Fruit fly (Drosophila melanogaster) whole organism: ENCODE results near the gene Cyp4ac1.

Experiments
- CG8478 ChIP-seq: fragments of >200 bp; optimal IDR thresholded peaks from 2 replicates; lab custom pipeline; 2018; ENCODE audit warnings: inconsistent platforms
- psq ChIP-seq: fragments of >200 bp; optimal IDR thresholded peaks from 2 replicates; lab custom pipeline; 2017

DNA sequence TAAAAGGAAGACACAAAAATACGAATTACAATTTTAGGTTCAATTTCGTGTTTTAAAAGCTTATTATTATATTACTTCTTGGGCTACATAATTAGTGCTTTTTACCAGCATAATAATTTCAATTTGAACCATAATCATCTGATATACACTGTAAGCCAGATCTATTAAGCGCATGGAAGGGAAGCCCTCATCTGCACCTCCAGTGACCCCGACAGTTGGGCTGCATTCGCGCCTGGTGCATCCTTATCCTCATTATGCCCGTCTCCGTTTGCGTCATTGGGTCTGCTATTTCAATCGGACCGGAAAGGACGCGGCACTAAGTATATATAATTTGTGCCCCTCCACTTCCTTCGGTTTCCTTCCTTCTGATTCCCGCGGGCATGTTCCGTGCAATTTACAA, 12.1 kb upstream of the Cyp4ac1 start:
- TF ChIP-seq psq (no peak), CG8478 (lab: Kevin White, UChicago) (no peak)
